Worm (Caenorhabditis elegans) whole organism, early embryonic: ENCODE measurements around the gene gst-4.

ENCODE experiments used
- B0310.2 ChIP-seq: sonication (generic microtip); optimal IDR thresholded peaks from 2 replicates; lab custom pipeline; 2016; ENCODE audit warnings: mild to moderate bottlenecking, missing genetic modification characterization, missing compliant biosample characterization
- F13C5.2 ChIP-seq: sonication (generic microtip); optimal IDR thresholded peaks from 2 replicates; lab custom pipeline; 2017; ENCODE audit warnings: mild to moderate bottlenecking, missing genetic modification characterization, inconsistent platforms, missing compliant biosample characterization
- aly-1 ChIP-seq: sonication (generic microtip); optimal IDR thresholded peaks from 2 replicates; lab custom pipeline; 2016; ENCODE audit warnings: missing genetic modification characterization, missing compliant biosample characterization
- ama-1 ChIP-seq: fragments of 150-350 bp; optimal IDR thresholded peaks from 2 replicates; lab custom pipeline; 2014
- ceh-13 ChIP-seq: fragments of 200-800 bp; sonication (Bioruptor generic); optimal IDR thresholded peaks from 2 replicates; lab custom pipeline; 2018; ENCODE audit warnings: mild to moderate bottlenecking, missing genetic modification characterization, missing compliant biosample characterization
- ceh-36 ChIP-seq: sonication (generic microtip); optimal IDR thresholded peaks from 2 replicates; lab custom pipeline; 2016; ENCODE audit warnings: missing genetic modification characterization, inconsistent platforms, missing compliant biosample characterization
- ets-7 ChIP-seq: sonication (generic microtip); optimal IDR thresholded peaks from 2 replicates; lab custom pipeline; 2016; ENCODE audit warnings: missing genotype, missing genetic modification characterization, missing compliant biosample characterization
- flt-1 ChIP-seq: fragments of 200-800 bp; sonication (Bioruptor generic); IDR thresholded peaks from 2 replicates; pipeline ENCODE4 v1.3.6; 2022; ENCODE audit warnings: missing genetic modification characterization, missing compliant biosample characterization
- hmbx-1 ChIP-seq: sonication (generic microtip); optimal IDR thresholded peaks from 2 replicates; lab custom pipeline; 2016; ENCODE audit warnings: mild to moderate bottlenecking, missing genetic modification characterization, missing compliant biosample characterization
- hmg-4 ChIP-seq: fragments of 200-800 bp; sonication (Bioruptor generic); optimal IDR thresholded peaks from 2 replicates; lab custom pipeline; 2018; ENCODE audit warnings: mild to moderate bottlenecking, missing genetic modification characterization, missing compliant biosample characterization
- hnd-1 ChIP-seq: sonication (generic microtip); optimal IDR thresholded peaks from 2 replicates; lab custom pipeline; 2016; ENCODE audit warnings: missing genetic modification characterization, missing compliant biosample characterization
- pes-1 ChIP-seq: fragments of 200-800 bp; sonication (Bioruptor generic); IDR thresholded peaks from 2 replicates; pipeline ENCODE4 v1.3.6; 2022; ENCODE audit warnings: missing genetic modification reagents, missing genetic modification characterization, missing compliant biosample characterization
- scrt-1 ChIP-seq: fragments of 200-800 bp; sonication (Bioruptor generic); IDR thresholded peaks from 2 replicates; pipeline ENCODE4 v1.3.6; 2022; ENCODE audit warnings: missing genetic modification characterization, missing compliant biosample characterization
- sea-1 ChIP-seq: fragments of 200-800 bp; sonication (Bioruptor generic); conservative IDR thresholded peaks from 2 replicates; pipeline ENCODE4 v1.3.6; 2022; ENCODE audit warnings: missing genetic modification characterization, missing compliant biosample characterization
- tbx-11 ChIP-seq: fragments of 200-800 bp; sonication (Bioruptor generic); IDR thresholded peaks from 2 replicates; pipeline ENCODE4 v1.3.6; 2022; ENCODE audit warnings: missing genetic modification characterization, missing compliant biosample characterization
- tbx-37 ChIP-seq: fragments of 200-800 bp; sonication (Bioruptor generic); conservative IDR thresholded peaks from 2 replicates; pipeline ENCODE4 v1.3.6; 2022; ENCODE audit warnings: missing genetic modification reagents, missing genetic modification characterization, missing compliant biosample characterization
- tra-4 ChIP-seq: sonication (generic microtip); optimal IDR thresholded peaks from 2 replicates; lab custom pipeline; 2017; ENCODE audit warnings: missing genetic modification characterization, missing compliant biosample characterization

Gene gst-4

ce11 chrIV:10191498-10191897 is 49.5 kb downstream of the gst-4 start:
- no peak for TF ChIP-seq hmg-4 (GFP tag; lab: Kevin White, UChicago)
- TF ChIP-seq scrt-1 (GFP tag; lab: Robert Waterston, UW), result no peak
- no peak for TF ChIP-seq B0310.2
- no peak for TF ChIP-seq sea-1 (GFP tag; lab: Robert Waterston, UW)
- TF ChIP-seq tbx-37 (GFP tag; lab: Robert Waterston, UW), result no peak
- no peak for TF ChIP-seq ceh-36
- no peak for TF ChIP-seq pes-1 (GFP tag; lab: Robert Waterston, UW)
- no peak for TF ChIP-seq ceh-13
- no peak for TF ChIP-seq hmbx-1 (tag; lab: Kevin White, UChicago)
- no peak for TF ChIP-seq F13C5.2 (tag; lab: Kevin White, UChicago)
- no peak for TF ChIP-seq flt-1
- no peak for TF ChIP-seq tra-4 (tag; lab: Kevin White, UChicago)
- TF ChIP-seq tbx-11, result no peak
- TF ChIP-seq hnd-1 (tag; lab: Kevin White, UChicago), result no peak
- TF ChIP-seq ets-7 (tag; lab: Kevin White, UChicago), result no peak
- no peak for TF ChIP-seq ama-1 (lab: Kevin White, UChicago)
- no peak for TF ChIP-seq aly-1 (tag; lab: Kevin White, UChicago)
